Worm (Caenorhabditis elegans): Measurements from ENCODE around the gene C33H5.13.

C33H5.13 gene

ce11 chrIV:7790801-7791588 lies 1.1 kb downstream of the C33H5.13 start, which contains the start of gene rsp-6 (continued):
- no peak for TF ChIP-seq sdz-38 (tag; optimal IDR thresholded peaks at IDR 0.05)
- TF ChIP-seq aptf-3 (GFP tag; IDR thresholded peaks at IDR 0.05): no peak
- peak; percentile 81 for TF ChIP-seq F23B12.7 (tag; optimal IDR thresholded peaks at IDR 0.05; ENCODE audit: insufficient read depth)
- no peak for TF ChIP-seq bed-1 (GFP tag; IDR thresholded peaks at IDR 0.05)
- TF ChIP-seq ztf-6 (GFP tag; IDR thresholded peaks at IDR 0.05): no peak
- TF ChIP-seq nhr-120 (GFP tag; IDR thresholded peaks at IDR 0.05): 0 out of 2 replicates have a peak, but pooled peaks have one; percentile 43
- TF ChIP-seq aptf-2 (GFP tag; conservative IDR thresholded peaks at IDR 0.05): peak; percentile 29; the same call in 1 of the 2 replicates
- TF ChIP-seq let-526 (GFP tag; IDR thresholded peaks at IDR 0.05): 0 out of 2 replicates have a peak, but pooled peaks have one; percentile 70
- TF ChIP-seq sptf-2 (GFP tag; optimal IDR thresholded peaks at IDR 0.05): no peak
- TF ChIP-seq sea-2 (GFP tag; IDR thresholded peaks at IDR 0.05): no peak
- peak; percentile 75 for TF ChIP-seq snpc-3.4 (tag; optimal IDR thresholded peaks at IDR 0.05)
- TF ChIP-seq egrh-3 (GFP tag; IDR thresholded peaks at IDR 0.05): peak; percentile 64
- TF ChIP-seq ceh-40 (GFP tag; IDR thresholded peaks at IDR 0.05): no peak
- TF ChIP-seq snpc-1.1 (tag; optimal IDR thresholded peaks at IDR 0.05; ENCODE audit: insufficient read depth): peak; percentile 43
- no peak for TF ChIP-seq F52B5.7 (tag; optimal IDR thresholded peaks at IDR 0.05)
- peak; percentile 84 for TF ChIP-seq dox-1 (GFP tag; IDR thresholded peaks at IDR 0.05)
- no peak for TF ChIP-seq F55B11.4 (tag; optimal IDR thresholded peaks at IDR 0.05; ENCODE audit: borderline replicate concordance, insufficient read depth)
- peak; percentile 83 for TF ChIP-seq ceh-27 (GFP tag; optimal IDR thresholded peaks at IDR 0.05)
- no peak for TF ChIP-seq hlh-12 (tag; optimal IDR thresholded peaks at IDR 0.05)
- peak; percentile 96 for TF ChIP-seq lsl-1 (GFP tag; optimal IDR thresholded peaks at IDR 0.05)
- TF ChIP-seq cebp-2 (GFP tag; IDR thresholded peaks at IDR 0.05): no peak
- peak; percentile 18; the same call in 1 of the 2 replicates for TF ChIP-seq Y67H2A.10 (GFP tag; conservative IDR thresholded peaks at IDR 0.05)
- TF ChIP-seq lin-40 (tag; optimal IDR thresholded peaks at IDR 0.05): peak; percentile 63
- peak; percentile 99 for TF ChIP-seq madf-3 (GFP tag; IDR thresholded peaks at IDR 0.05)
- TF ChIP-seq dpl-1 (GFP tag; optimal IDR thresholded peaks at IDR 0.05): peak; percentile 93
- no peak for TF ChIP-seq nfya-1 (tag; optimal IDR thresholded peaks at IDR 0.05; ENCODE audit: borderline replicate concordance, insufficient read depth)
- no peak for TF ChIP-seq Y79H2A.3 (GFP tag; conservative IDR thresholded peaks at IDR 0.05)
- TF ChIP-seq Y53G8AR.9 (GFP tag; conservative IDR thresholded peaks at IDR 0.05): peak; percentile 89
- TF ChIP-seq F22D6.2 (tag; optimal IDR thresholded peaks at IDR 0.05): no peak
- no peak for TF ChIP-seq ceh-58 (GFP tag; IDR thresholded peaks at IDR 0.05)
- TF ChIP-seq B0035.1 (tag; optimal IDR thresholded peaks at IDR 0.05): no peak
- no peak for TF ChIP-seq hrde-1 (tag; optimal IDR thresholded peaks at IDR 0.05; ENCODE audit: borderline replicate concordance)
- no peak for TF ChIP-seq F10E7.11 (tag; optimal IDR thresholded peaks at IDR 0.05)
- TF ChIP-seq rpc-1 (optimal IDR thresholded peaks at IDR 0.05): no peak
- TF ChIP-seq rpc-1 (tag; optimal IDR thresholded peaks at IDR 0.05): no peak
- peak; percentile 58; the same call in 1 of the 2 replicates for TF ChIP-seq hmg-1.2 (GFP tag; IDR thresholded peaks at IDR 0.05)
- no peak for TF ChIP-seq K11D2.4 (GFP tag; IDR thresholded peaks at IDR 0.05)
- TF ChIP-seq xnd-1 (tag; optimal IDR thresholded peaks at IDR 0.05): peak; percentile 78
- TF ChIP-seq attf-6 (GFP tag; IDR thresholded peaks at IDR 0.05): no peak; the same call in 1 of the 2 replicates
- TF ChIP-seq F49E8.2 (tag; optimal IDR thresholded peaks at IDR 0.05; ENCODE audit: insufficient read depth): peak; percentile 83
- TF ChIP-seq ama-1 (optimal IDR thresholded peaks at IDR 0.05): peak; percentile 28
- peak in 1 of 2 experiments; percentile 29 for TF ChIP-seq ama-1 (GFP tag; optimal IDR thresholded peaks at IDR 0.05)
- TF ChIP-seq pha-4 (tag; optimal IDR thresholded peaks at IDR 0.05): peak; percentile 13
- 0 out of 2 replicates have a peak, but pooled peaks have one; percentile 8 for TF ChIP-seq ztf-28 (GFP tag; IDR thresholded peaks at IDR 0.05)
- TF ChIP-seq D2030.7 (GFP tag; IDR thresholded peaks at IDR 0.05): peak; percentile 83
- no peak for TF ChIP-seq chd-7 (tag; optimal IDR thresholded peaks at IDR 0.05)
- no peak for TF ChIP-seq bed-2 (GFP tag; IDR thresholded peaks at IDR 0.05)
